Worm (Caenorhabditis elegans): ENCODE results near the gene T23F11.11.
A peak's percentile ranks its signal among the peaks of the same experiment; 100 is the strongest.

ce11 chrIII:4693281-4693680 lies 21.9 kb upstream of the T23F11.11 start, which contains the start of gene nifk-1:
- TF ChIP-seq W03F9.2 (tag; optimal IDR thresholded peaks at IDR 0.05) (peak; percentile 87), him-1 (tag; optimal IDR thresholded peaks at IDR 0.05) (no peak), dao-5 (tag; optimal IDR thresholded peaks at IDR 0.05) (no peak)

Measured in whole organism, L4/young adult.